Fruit fly (Drosophila melanogaster): Measurements from ENCODE around the gene ru.

Gene ru

DNA sequence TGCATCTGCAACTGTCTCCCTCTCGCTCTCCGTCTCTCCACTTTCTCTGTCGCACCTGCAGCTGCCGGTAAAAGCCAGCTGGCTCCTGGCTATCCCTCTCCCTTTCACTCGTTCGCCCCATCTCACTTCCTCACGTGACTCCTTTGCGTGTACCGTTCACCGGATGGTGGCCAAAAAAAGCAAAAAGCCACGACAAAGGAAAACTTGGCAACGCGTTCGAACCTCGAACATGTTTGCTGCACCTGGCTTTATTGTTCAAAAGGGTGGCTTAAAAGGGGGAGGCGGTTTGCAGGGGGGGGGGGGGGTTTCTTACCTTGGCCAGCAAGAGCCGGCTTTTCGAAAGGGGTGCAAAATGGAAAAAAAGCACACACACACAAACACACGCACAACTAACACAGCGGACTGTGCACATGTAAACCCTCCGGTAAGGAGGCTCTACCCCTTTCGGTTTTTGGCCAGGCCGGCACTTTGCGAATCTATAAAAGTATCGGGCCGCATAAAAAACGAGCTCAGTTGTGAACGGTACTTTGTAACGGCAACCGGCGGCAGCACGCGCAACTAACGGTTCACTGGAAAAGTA, at the start of gene ru:
ru (plus strand) TSS at position 530 of the 580 bp plus-strand sequence.
- TF ChIP-seq CG11617 (GFP tag; optimal IDR thresholded peaks at IDR 0.05) (no peak), CG14711 (tag; optimal IDR thresholded peaks at IDR 0.05) (no peak), pad (GFP tag; optimal IDR thresholded peaks at IDR 0.05) (no peak), Crg-1 (GFP tag; optimal IDR thresholded peaks at IDR 0.05) (no peak), CG33017 (tag; optimal IDR thresholded peaks at IDR 0.05) (no peak), tj (GFP tag; optimal IDR thresholded peaks at IDR 0.05) (no peak), CG7101 (tag; optimal IDR thresholded peaks at IDR 0.05) (no peak), Clk (GFP tag; optimal IDR thresholded peaks at IDR 0.05) (no peak), toe (GFP tag; optimal IDR thresholded peaks at IDR 0.05) (no peak), ovo (GFP tag; optimal IDR thresholded peaks at IDR 0.05) (no peak), kay (GFP tag; ENCODE audit: borderline replicate concordance) (no peak), Mnt (GFP tag; optimal IDR thresholded peaks at IDR 0.05) (no peak), cnc (optimal IDR thresholded peaks at IDR 0.05) (no peak), CG12768 (GFP tag; optimal IDR thresholded peaks at IDR 0.05) (no peak), CG7045 (GFP tag; optimal IDR thresholded peaks at IDR 0.05) (no peak)

DNA sequence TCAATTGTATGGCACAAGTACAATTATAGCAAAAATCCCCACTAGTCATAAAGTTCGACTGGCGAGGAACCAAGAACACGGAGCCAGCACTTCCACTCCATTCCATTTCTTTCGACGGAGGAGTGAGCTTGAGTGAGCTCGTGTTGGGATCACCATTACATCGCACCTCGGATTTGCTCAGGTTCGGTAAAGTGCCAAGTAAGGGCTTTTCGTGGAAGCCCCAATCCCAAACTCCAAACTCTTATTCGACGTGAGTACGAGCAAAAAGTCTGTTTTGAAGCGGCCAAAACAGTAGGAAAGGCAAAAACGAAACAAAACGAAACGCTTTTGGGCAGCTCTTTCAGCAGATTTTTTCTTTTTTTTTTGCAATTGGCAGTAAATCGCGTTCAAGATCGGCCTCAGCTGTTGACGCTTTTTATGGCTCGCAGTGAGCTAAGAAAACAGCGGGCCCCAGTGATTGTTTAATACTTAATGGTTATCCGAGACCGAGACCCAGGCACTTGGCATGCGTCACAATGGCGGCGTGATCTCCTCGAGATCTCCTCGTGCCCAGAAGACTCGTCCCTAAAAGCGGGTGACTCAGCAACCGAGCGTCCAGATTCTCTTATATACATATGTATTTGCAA, 49.4 kb upstream of the ru start:
- TF ChIP-seq CG11617 (GFP tag; optimal IDR thresholded peaks at IDR 0.05), result no peak
- peak; percentile 95 for TF ChIP-seq tj (GFP tag; optimal IDR thresholded peaks at IDR 0.05)

DNA sequence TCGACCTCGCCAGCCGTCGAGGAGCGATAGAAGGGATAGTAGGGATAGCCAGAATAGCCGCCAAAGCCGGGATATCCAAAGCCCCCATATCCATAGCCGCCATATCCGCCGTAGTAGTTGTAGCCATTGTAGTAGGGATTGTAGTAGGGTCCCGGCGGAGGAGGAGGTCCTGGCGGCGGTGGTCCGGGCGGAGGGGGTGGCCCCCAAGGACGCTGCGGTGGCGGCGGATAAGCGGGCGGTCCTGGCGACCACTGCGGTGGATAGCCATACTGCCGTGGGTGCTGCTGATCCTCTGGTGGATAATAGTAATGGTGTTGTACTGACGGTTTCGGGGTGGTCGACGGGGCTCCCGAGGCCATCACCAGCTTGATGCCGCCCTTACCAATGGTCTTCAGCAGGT, 48.3 kb upstream of the ru start:
- TF ChIP-seq Hr96 (GFP tag; optimal IDR thresholded peaks at IDR 0.05) (no peak), cnc (optimal IDR thresholded peaks at IDR 0.05) (peak in 1 of 2 experiments; percentile 27), CG7045 (GFP tag; optimal IDR thresholded peaks at IDR 0.05) (no peak)

DNA sequence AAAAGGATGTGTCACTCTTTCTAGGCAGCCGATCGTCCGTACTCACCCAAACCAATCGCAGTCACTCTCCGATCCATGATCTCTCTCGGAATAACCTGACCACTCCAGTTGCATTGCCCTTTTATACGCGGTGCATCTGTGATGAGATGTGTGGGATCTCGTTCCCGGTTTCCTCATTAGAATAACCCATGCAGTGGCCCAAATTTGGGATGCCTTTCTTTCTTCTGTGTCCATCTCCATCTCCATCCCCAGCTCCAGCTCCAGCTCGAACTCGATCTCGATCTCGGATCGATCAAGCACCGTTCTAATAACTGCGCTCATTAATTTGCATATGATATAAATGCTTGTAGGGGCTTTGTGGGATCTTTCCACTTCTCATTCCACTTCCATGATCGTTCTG, 47.7 kb upstream of the ru start, which contains the start of gene CG9184:
CG9184 (minus strand) TSS at position 101 of the 400 bp plus-strand sequence.
- TF ChIP-seq pad (GFP tag; optimal IDR thresholded peaks at IDR 0.05), result no peak
- TF ChIP-seq CG14711 (tag; optimal IDR thresholded peaks at IDR 0.05), result no peak
- no peak for TF ChIP-seq CG5204 (GFP tag; optimal IDR thresholded peaks at IDR 0.05)
- no peak for TF ChIP-seq CG12768 (GFP tag; optimal IDR thresholded peaks at IDR 0.05)
- TF ChIP-seq CG33017 (tag; optimal IDR thresholded peaks at IDR 0.05), result no peak
- TF ChIP-seq CG7045 (GFP tag; optimal IDR thresholded peaks at IDR 0.05), result no peak
- TF ChIP-seq tj (GFP tag; optimal IDR thresholded peaks at IDR 0.05), result no peak
- no peak for TF ChIP-seq Hr96 (GFP tag; optimal IDR thresholded peaks at IDR 0.05)
- no peak for TF ChIP-seq Mnt (GFP tag; optimal IDR thresholded peaks at IDR 0.05)
- no peak for TF ChIP-seq ovo (GFP tag; optimal IDR thresholded peaks at IDR 0.05)
- no peak for TF ChIP-seq Clk (GFP tag; optimal IDR thresholded peaks at IDR 0.05)
- TF ChIP-seq kay (GFP tag; ENCODE audit: borderline replicate concordance), result no peak
- no peak for TF ChIP-seq cic (GFP tag; optimal IDR thresholded peaks at IDR 0.05)
- no peak for TF ChIP-seq Crg-1 (GFP tag; optimal IDR thresholded peaks at IDR 0.05)
- TF ChIP-seq CG11617 (GFP tag; optimal IDR thresholded peaks at IDR 0.05), result no peak

dm6 chr3L:1323136-1323535, 47.3 kb upstream of the ru start:
- TF ChIP-seq cnc (optimal IDR thresholded peaks at IDR 0.05), result no peak
- peak; percentile 38 for TF ChIP-seq tj (GFP tag; optimal IDR thresholded peaks at IDR 0.05)

DNA sequence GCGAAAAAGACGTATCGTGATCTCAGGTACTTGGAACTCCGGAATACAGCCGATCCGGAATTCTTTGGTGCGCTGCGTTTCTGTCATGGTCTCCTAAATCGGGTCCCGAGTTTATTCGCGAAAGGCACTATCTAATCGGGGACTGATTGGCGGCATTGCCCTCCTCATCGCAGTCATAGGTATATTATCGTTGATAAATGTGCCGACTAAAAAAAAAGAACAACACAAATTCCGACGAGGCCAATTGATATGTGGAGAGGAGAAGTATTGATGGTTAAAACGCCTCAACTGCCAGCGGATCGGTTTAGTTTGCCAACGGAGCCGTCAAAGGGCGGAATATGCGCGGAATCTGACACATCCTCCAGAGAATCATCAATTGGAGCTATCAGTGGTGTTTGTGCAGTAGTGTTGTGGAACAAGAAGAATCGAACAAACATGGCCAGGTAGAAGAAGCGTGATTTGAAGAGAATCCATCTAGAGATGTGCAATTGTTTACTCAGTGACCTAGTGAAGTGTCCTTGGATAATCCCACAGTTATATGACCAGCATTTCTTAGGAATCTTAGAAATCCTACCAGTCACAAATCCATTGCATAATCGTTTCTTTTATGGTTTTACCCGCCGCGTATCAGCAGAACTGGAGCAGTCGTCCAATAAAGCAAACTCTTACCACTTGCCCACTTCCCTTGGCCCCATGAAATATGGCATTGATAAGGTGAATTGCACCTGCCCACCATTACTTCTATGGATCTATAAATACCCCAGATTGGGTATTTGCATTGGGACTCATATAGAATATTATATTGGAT, 45.4 kb upstream of the ru start:
- TF ChIP-seq ovo (GFP tag; optimal IDR thresholded peaks at IDR 0.05) (no peak), cic (GFP tag; optimal IDR thresholded peaks at IDR 0.05) (peak; percentile 32), Mnt (GFP tag; optimal IDR thresholded peaks at IDR 0.05) (peak; percentile 18)

DNA sequence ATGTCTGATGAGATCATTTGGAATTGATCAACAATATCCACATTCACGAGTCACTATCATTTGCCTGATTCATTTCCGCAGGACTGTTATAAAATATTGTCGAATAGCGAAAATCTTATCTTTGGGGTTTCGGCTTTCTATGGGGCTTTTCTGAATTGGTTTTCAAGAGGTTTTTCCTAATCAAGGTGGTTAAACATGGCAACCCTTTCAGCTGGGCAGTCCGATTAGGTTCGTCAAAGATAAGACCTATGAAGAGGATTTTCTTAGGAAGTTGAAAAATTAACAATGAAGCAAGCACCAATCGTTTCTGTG, 44.8 kb upstream of the ru start:
- TF ChIP-seq CG33017 (tag; optimal IDR thresholded peaks at IDR 0.05) (no peak), cic (GFP tag; optimal IDR thresholded peaks at IDR 0.05) (peak; percentile 22)

- no peak for TF ChIP-seq CG33017 (tag; optimal IDR thresholded peaks at IDR 0.05)
- no peak for TF ChIP-seq toe (GFP tag; optimal IDR thresholded peaks at IDR 0.05)
- no peak for TF ChIP-seq Clk (GFP tag; optimal IDR thresholded peaks at IDR 0.05)
- TF ChIP-seq bab1 (GFP tag; optimal IDR thresholded peaks at IDR 0.05), result no peak
- no peak for TF ChIP-seq CG5204 (GFP tag; optimal IDR thresholded peaks at IDR 0.05)
- no peak for TF ChIP-seq cic (GFP tag; optimal IDR thresholded peaks at IDR 0.05)
- no peak for TF ChIP-seq CG1620 (GFP tag; optimal IDR thresholded peaks at IDR 0.05)
- no peak for TF ChIP-seq CG12768 (GFP tag; optimal IDR thresholded peaks at IDR 0.05)
- TF ChIP-seq CG11617 (GFP tag; optimal IDR thresholded peaks at IDR 0.05), result no peak
- TF ChIP-seq ovo (GFP tag; optimal IDR thresholded peaks at IDR 0.05), result no peak
- no peak for TF ChIP-seq CG7045 (GFP tag; optimal IDR thresholded peaks at IDR 0.05)
- no peak for TF ChIP-seq CG14711 (tag; optimal IDR thresholded peaks at IDR 0.05)
- TF ChIP-seq Crg-1 (GFP tag; optimal IDR thresholded peaks at IDR 0.05), result no peak
- TF ChIP-seq kay (GFP tag; ENCODE audit: borderline replicate concordance), result no peak
- no peak for TF ChIP-seq cnc (optimal IDR thresholded peaks at IDR 0.05)
- TF ChIP-seq tj (GFP tag; optimal IDR thresholded peaks at IDR 0.05), result peak; percentile 46
- TF ChIP-seq CG7101 (tag; optimal IDR thresholded peaks at IDR 0.05), result no peak
- peak; percentile 17 for TF ChIP-seq pad (GFP tag; optimal IDR thresholded peaks at IDR 0.05)
- no peak for TF ChIP-seq Hr96 (GFP tag; optimal IDR thresholded peaks at IDR 0.05)
- peak; percentile 13 for TF ChIP-seq Mnt (GFP tag; optimal IDR thresholded peaks at IDR 0.05)
Measured at dm6 chr3L:1329724-1330123, 40.7 kb upstream of the ru start, which contains the start of gene ND-ACP. TSS of gene ND-ACP (plus strand) at chr3L:1329949.

All from whole organism, adult.